Fruit fly (Drosophila melanogaster): ENCODE data around the gene TP53INP.

Gene TP53INP

DNA sequence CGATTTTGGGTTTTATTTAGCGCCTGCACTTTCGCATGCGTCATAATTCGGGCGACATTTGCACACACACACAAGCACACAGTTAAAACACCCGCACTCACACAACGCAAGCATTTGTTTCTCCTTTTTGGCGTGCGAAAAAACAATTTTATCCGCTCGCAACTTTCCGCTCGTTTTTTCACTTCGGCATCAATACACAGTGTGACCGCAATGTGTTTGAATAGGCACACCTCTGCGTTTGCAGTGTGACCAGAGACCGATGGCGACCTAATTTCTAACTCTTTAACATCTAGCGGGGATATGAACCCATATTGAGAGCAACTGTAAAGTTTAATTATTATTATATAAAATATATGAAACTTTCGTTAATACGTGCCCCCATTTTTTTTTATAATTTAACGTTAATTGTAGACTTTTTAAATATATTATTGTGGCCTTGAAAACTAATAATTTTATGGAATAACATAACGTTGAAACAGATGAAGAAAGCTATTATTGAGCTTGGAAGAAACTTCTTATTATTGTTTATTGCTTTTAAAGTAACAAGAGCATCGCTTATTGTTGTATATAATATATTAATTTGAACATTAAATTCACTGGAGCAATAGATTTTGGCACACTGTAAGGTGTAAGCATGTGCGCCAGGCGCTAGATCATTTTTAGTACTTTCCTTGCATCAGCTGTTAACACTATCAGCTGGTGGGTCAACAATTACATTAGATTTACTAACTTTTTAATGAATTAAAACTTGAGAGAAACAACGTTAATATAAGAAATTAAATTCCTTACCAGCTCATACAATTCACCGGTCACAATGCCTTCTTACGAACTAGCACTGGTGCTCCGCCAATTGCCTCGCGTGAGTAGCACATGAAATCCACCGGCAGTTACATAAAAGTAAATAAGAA is 42.6 kb upstream of the TP53INP start, which contains the start of the genes Cip4 and mRpS6 (continued):
- no peak for TF ChIP-seq CG11696 (GFP tag; IDR thresholded peaks at IDR 0.05)
- 0 out of 2 replicates have a peak, but pooled peaks have one; percentile 54 for TF ChIP-seq Awh (GFP tag; IDR thresholded peaks at IDR 0.05)
- peak; percentile 35 for TF ChIP-seq cato (GFP tag; optimal IDR thresholded peaks at IDR 0.05; ENCODE audit: borderline replicate concordance)
- peak; percentile 25 for TF ChIP-seq Vsx1 (GFP tag; optimal IDR thresholded peaks at IDR 0.05)
- peak; percentile 61 for TF ChIP-seq YL-1 (GFP tag; optimal IDR thresholded peaks at IDR 0.05)
- no peak for TF ChIP-seq bigmax (GFP tag; optimal IDR thresholded peaks at IDR 0.05)
- TF ChIP-seq Dbx (GFP tag; IDR thresholded peaks at IDR 0.05) = peak; percentile 62; the same call in 1 of the 3 replicates
- peak; percentile 63 for TF ChIP-seq Taf1 (GFP tag; IDR thresholded peaks at IDR 0.05)
- peak; percentile 67 for TF ChIP-seq tgo (GFP tag; IDR thresholded peaks at IDR 0.05)
- peak; percentile 16 for TF ChIP-seq CHES-1-like (GFP tag; optimal IDR thresholded peaks at IDR 0.05)
- TF ChIP-seq tll (GFP tag; optimal IDR thresholded peaks at IDR 0.05) = no peak
- peak; percentile 71 for TF ChIP-seq CG9437 (GFP tag; optimal IDR thresholded peaks at IDR 0.05)
- TF ChIP-seq Fer1 (GFP tag; optimal IDR thresholded peaks at IDR 0.05) = no peak
- TF ChIP-seq CG31224 (GFP tag; IDR thresholded peaks at IDR 0.05) = peak; percentile 51; the same call in 1 of the 2 replicates
- peak; percentile 48 for TF ChIP-seq CG6765 (GFP tag; optimal IDR thresholded peaks at IDR 0.05)
- peak; percentile 83 for TF ChIP-seq CG1602 (GFP tag; optimal IDR thresholded peaks at IDR 0.05)
- TF ChIP-seq CG16863 (GFP tag; optimal IDR thresholded peaks at IDR 0.05) = no peak
- TF ChIP-seq CG15073 (GFP tag; optimal IDR thresholded peaks at IDR 0.05) = peak; percentile 49
- TF ChIP-seq Hmr (GFP tag; optimal IDR thresholded peaks at IDR 0.05) = peak; percentile 87
- peak; percentile 14 for TF ChIP-seq MTF-1 (GFP tag; optimal IDR thresholded peaks at IDR 0.05; ENCODE audit: borderline replicate concordance)
- peak; percentile 52 to 84 for TF ChIP-seq Hr51 (GFP tag; optimal IDR thresholded peaks at IDR 0.05)
- TF ChIP-seq CG12155 (GFP tag; optimal IDR thresholded peaks at IDR 0.05) = peak; percentile 72
- no peak for TF ChIP-seq GATAe (GFP tag; conservative IDR thresholded peaks at IDR 0.05)
- TF ChIP-seq dimm (GFP tag; IDR thresholded peaks at IDR 0.05) = peak; percentile 64; the same call in 1 of the 2 replicates
- TF ChIP-seq Camta (GFP tag; optimal IDR thresholded peaks at IDR 0.05) = no peak
- peak; percentile 86 for TF ChIP-seq grau (tag; optimal IDR thresholded peaks at IDR 0.05)
- TF ChIP-seq CG2712 (tag; optimal IDR thresholded peaks at IDR 0.05) = peak; percentile 72
- no peak for TF ChIP-seq h (optimal IDR thresholded peaks at IDR 0.05)
- TF ChIP-seq CG9215 (GFP tag; IDR thresholded peaks at IDR 0.05) = no peak
- peak; percentile 84 for TF ChIP-seq E2f1 (GFP tag; IDR thresholded peaks at IDR 0.05)
- TF ChIP-seq pros (GFP tag; optimal IDR thresholded peaks at IDR 0.05) = no peak
- TF ChIP-seq gcm (GFP tag; optimal IDR thresholded peaks at IDR 0.05) = peak; percentile 79
- TF ChIP-seq gt (GFP tag; IDR thresholded peaks at IDR 0.05) = no peak
- TF ChIP-seq ato (GFP tag; IDR thresholded peaks at IDR 0.05; ENCODE audit: partially characterized antibody) = 0 out of 2 replicates have a peak, but pooled peaks have one; percentile 19
- TF ChIP-seq Doc3 (GFP tag; IDR thresholded peaks at IDR 0.05; ENCODE audit: partially characterized antibody) = peak; percentile 49; the same call in 1 of the 3 replicates
- peak; percentile 70 for TF ChIP-seq dmrt99B (tag; optimal IDR thresholded peaks at IDR 0.05)
- peak; percentile 57 for TF ChIP-seq dati (GFP tag; IDR thresholded peaks at IDR 0.05)
- TF ChIP-seq Fer3 (tag; optimal IDR thresholded peaks at IDR 0.05) = no peak
- peak; percentile 79 for TF ChIP-seq MBD-R2 (GFP tag; IDR thresholded peaks at IDR 0.05)
- peak; percentile 12 for TF ChIP-seq NC2β (GFP tag; optimal IDR thresholded peaks at IDR 0.05)
- peak; percentile 46; the same call in 2 of the 3 replicates for TF ChIP-seq CG6791 (GFP tag; IDR thresholded peaks at IDR 0.05; ENCODE audit: partially characterized antibody)
- TF ChIP-seq amos (GFP tag; IDR thresholded peaks at IDR 0.05; ENCODE audit: partially characterized antibody) = peak; percentile 49; the same call in 1 of the 2 replicates
- TF ChIP-seq CG15011 (GFP tag; optimal IDR thresholded peaks at IDR 0.05) = no peak
- TF ChIP-seq CG30431 (GFP tag; optimal IDR thresholded peaks at IDR 0.05) = peak; percentile 62
- no peak for TF ChIP-seq pb (GFP tag; optimal IDR thresholded peaks at IDR 0.05)
- TF ChIP-seq CG8924 (tag; optimal IDR thresholded peaks at IDR 0.05) = peak; percentile 90
- TF ChIP-seq luna (GFP tag; optimal IDR thresholded peaks at IDR 0.05) = no peak
- peak; percentile 79; the same call in 2 of the 3 replicates for TF ChIP-seq otp (GFP tag; IDR thresholded peaks at IDR 0.05)
